Worm (Caenorhabditis elegans): ENCODE measurements around the gene Y73F8A.32.

Y73F8A.32 gene

DNA sequence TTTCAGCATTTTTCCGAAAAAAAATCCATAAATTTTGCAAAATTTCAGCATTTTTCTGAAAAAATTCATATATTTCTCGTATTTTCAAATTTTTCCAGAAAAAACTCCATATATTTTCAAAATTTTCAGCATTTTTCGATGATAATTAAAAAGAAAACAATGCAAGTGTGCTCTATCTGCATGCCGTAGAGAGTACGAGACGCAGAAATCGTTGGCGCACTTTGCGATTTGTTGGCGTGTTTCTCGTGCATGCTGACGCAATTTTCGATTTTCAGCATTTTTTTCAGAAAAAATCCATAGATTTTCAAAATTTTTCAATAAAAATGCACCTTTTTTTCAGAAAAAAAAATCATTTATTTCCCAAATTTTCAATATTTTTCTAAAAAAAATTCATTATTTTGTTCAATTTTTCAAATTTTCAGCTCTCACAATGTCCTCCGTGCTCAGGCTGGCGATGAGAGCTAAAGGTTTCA lies 48.8 kb downstream of the Y73F8A.32 start, which contains the start of gene Y73F8A.27 (continued):
- TF ChIP-seq attf-4 (tag; optimal IDR thresholded peaks at IDR 0.05): no peak
- TF ChIP-seq nhr-28 (tag; optimal IDR thresholded peaks at IDR 0.05): peak; percentile 58
- TF ChIP-seq nhr-6 (tag; optimal IDR thresholded peaks at IDR 0.05): peak; percentile 86
- peak; percentile 91 for TF ChIP-seq mep-1 (tag; optimal IDR thresholded peaks at IDR 0.05)
- TF ChIP-seq ceh-20 (GFP tag; IDR thresholded peaks at IDR 0.05): peak; percentile 85
- no peak for TF ChIP-seq lin-39 (tag; optimal IDR thresholded peaks at IDR 0.05)
- peak; percentile 29; the same call in 1 of the 2 replicates for TF ChIP-seq mxl-2 (GFP tag; conservative IDR thresholded peaks at IDR 0.05)
- peak; percentile 95 for TF ChIP-seq mes-2 (tag; optimal IDR thresholded peaks at IDR 0.05; ENCODE audit: poor library complexity, severe bottlenecking)
- TF ChIP-seq ama-1 (optimal IDR thresholded peaks at IDR 0.05): peak; percentile 47
- TF ChIP-seq mdl-1 (tag; optimal IDR thresholded peaks at IDR 0.05): peak in 1 of 2 experiments; percentile 14
- TF ChIP-seq mdt-29 (GFP tag; IDR thresholded peaks at IDR 0.05): peak; percentile 89
- TF ChIP-seq duxl-1 (tag; optimal IDR thresholded peaks at IDR 0.05; ENCODE audit: poor library complexity): peak; percentile 85
- TF ChIP-seq skn-1 (tag; optimal IDR thresholded peaks at IDR 0.05): no peak
- TF ChIP-seq ceh-28 (tag; optimal IDR thresholded peaks at IDR 0.05): no peak
- TF ChIP-seq spr-3 (GFP tag; optimal IDR thresholded peaks at IDR 0.05): peak; percentile 75
- TF ChIP-seq vab-7 (GFP tag; IDR thresholded peaks at IDR 0.05): peak; percentile 45
- TF ChIP-seq Y105C5A.15 (GFP tag; IDR thresholded peaks at IDR 0.05): no peak
- TF ChIP-seq sdz-12 (GFP tag; optimal IDR thresholded peaks at IDR 0.05): no peak
- peak; percentile 37 for TF ChIP-seq zip-2 (tag; optimal IDR thresholded peaks at IDR 0.05)
- peak; percentile 95 for TF ChIP-seq T26A8.4 (GFP tag; IDR thresholded peaks at IDR 0.05)
- peak; percentile 85 for TF ChIP-seq nhr-42 (GFP tag; IDR thresholded peaks at IDR 0.05)
- peak; percentile 84 for TF ChIP-seq zfp-3 (GFP tag; conservative IDR thresholded peaks at IDR 0.05)
- no peak for TF ChIP-seq nhr-111 (GFP tag; optimal IDR thresholded peaks at IDR 0.05)
- peak; percentile 99 for TF ChIP-seq aha-1 (tag)
- TF ChIP-seq lin-38 (GFP tag; IDR thresholded peaks at IDR 0.05): peak; percentile 99
- no peak for TF ChIP-seq Y75B8A.6 (GFP tag; IDR thresholded peaks at IDR 0.05)
- peak; percentile 81 for TF ChIP-seq nhr-11 (tag; optimal IDR thresholded peaks at IDR 0.05)
- TF ChIP-seq lin-1 (GFP tag; IDR thresholded peaks at IDR 0.05): peak; percentile 55; the same call in 1 of the 2 replicates
- TF ChIP-seq arid-1 (GFP tag; conservative IDR thresholded peaks at IDR 0.05): peak; percentile 64
- TF ChIP-seq madf-9 (GFP tag; conservative IDR thresholded peaks at IDR 0.05): peak; percentile 79

DNA sequence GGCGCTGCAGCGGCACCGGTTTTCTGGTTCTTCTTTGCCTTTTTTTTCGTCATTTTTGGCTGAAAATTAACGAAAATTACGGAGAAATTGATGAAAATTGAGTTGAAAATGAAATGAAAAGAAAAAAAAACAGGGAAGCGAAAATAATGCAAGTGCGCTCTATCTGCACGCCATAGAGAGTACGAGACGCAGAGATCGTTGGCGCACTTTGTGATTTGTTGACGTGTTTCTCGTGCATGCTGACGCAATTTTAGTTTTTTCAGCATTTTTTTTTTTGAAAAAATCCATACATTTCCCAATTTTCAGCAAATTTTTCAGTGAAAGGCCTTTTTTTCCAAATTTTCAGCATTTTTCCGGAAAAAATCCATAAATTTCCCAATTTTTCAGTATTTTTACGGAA lies 49.8 kb downstream of the Y73F8A.32 start, which contains the start of gene ntl-11:
TSS of gene ntl-11 (minus strand) at position 66 of the 400 bp plus-strand sequence.
- TF ChIP-seq lin-1 (GFP tag; IDR thresholded peaks at IDR 0.05): peak; percentile 77
- TF ChIP-seq T26A8.4 (GFP tag; IDR thresholded peaks at IDR 0.05): peak; percentile 98
- peak; percentile 77 for TF ChIP-seq nhr-28 (tag; optimal IDR thresholded peaks at IDR 0.05)
- peak; percentile 80 for TF ChIP-seq php-3 (GFP tag; IDR thresholded peaks at IDR 0.05)
- TF ChIP-seq jun-1 (tag; optimal IDR thresholded peaks at IDR 0.05): peak; percentile 93
- no peak for TF ChIP-seq ces-1 (GFP tag; optimal IDR thresholded peaks at IDR 0.05)
- no peak for TF ChIP-seq ceh-28 (tag; optimal IDR thresholded peaks at IDR 0.05)
- TF ChIP-seq ZK337.2 (GFP tag; IDR thresholded peaks at IDR 0.05): 0 out of 2 replicates have a peak, but pooled peaks have one; percentile 53
- peak; percentile 93 for TF ChIP-seq ctbp-1 (GFP tag; IDR thresholded peaks at IDR 0.05)
- TF ChIP-seq arid-1 (GFP tag; conservative IDR thresholded peaks at IDR 0.05): peak; percentile 85
- TF ChIP-seq unc-130 (GFP tag; optimal IDR thresholded peaks at IDR 0.05): peak; percentile 65
- 0 out of 2 replicates have a peak, but pooled peaks have one; percentile 25 for TF ChIP-seq Y105C5A.15 (GFP tag; IDR thresholded peaks at IDR 0.05)
- peak; percentile 94 for TF ChIP-seq hlh-11 (tag; optimal IDR thresholded peaks at IDR 0.05)
- TF ChIP-seq sdz-12 (GFP tag; optimal IDR thresholded peaks at IDR 0.05): no peak
- TF ChIP-seq madf-9 (GFP tag; conservative IDR thresholded peaks at IDR 0.05): peak; percentile 90
- TF ChIP-seq nhr-6 (tag; optimal IDR thresholded peaks at IDR 0.05): peak; percentile 95
- no peak for TF ChIP-seq R02D3.7 (tag; optimal IDR thresholded peaks at IDR 0.05)
- peak; percentile 71 for TF ChIP-seq Y48G9A.11 (GFP tag; IDR thresholded peaks at IDR 0.05)
- TF ChIP-seq tra-1 (GFP tag; IDR thresholded peaks at IDR 0.05): peak; percentile 97
- TF ChIP-seq ceh-82 (tag; optimal IDR thresholded peaks at IDR 0.05): no peak
- no peak for TF ChIP-seq unc-39 (tag; optimal IDR thresholded peaks at IDR 0.05)
- TF ChIP-seq dmd-8 (GFP tag; IDR thresholded peaks at IDR 0.05): peak; percentile 74; the same call in 1 of the 2 replicates
- TF ChIP-seq mes-2 (tag; optimal IDR thresholded peaks at IDR 0.05; ENCODE audit: poor library complexity, severe bottlenecking): peak; percentile 96
- no peak for TF ChIP-seq ztf-11 (tag; optimal IDR thresholded peaks at IDR 0.05)
- no peak for TF ChIP-seq tag-97 (GFP tag; IDR thresholded peaks at IDR 0.05)
- peak; percentile 46; the same call in 1 of the 2 replicates for TF ChIP-seq daf-19 (GFP tag; conservative IDR thresholded peaks at IDR 0.05)
- TF ChIP-seq hmg-1.1 (GFP tag; IDR thresholded peaks at IDR 0.05): peak; percentile 96
- peak; percentile 68 for TF ChIP-seq nhr-10 (tag; optimal IDR thresholded peaks at IDR 0.05)
- peak; percentile 95 for TF ChIP-seq fkh-10 (GFP tag; optimal IDR thresholded peaks at IDR 0.05)
- TF ChIP-seq mdl-1 (tag; optimal IDR thresholded peaks at IDR 0.05): peak in 1 of 2 experiments; percentile 1
- TF ChIP-seq vab-7 (GFP tag; IDR thresholded peaks at IDR 0.05): peak; percentile 80
- peak; percentile 97 for TF ChIP-seq mep-1 (tag; optimal IDR thresholded peaks at IDR 0.05)
